Worm (Caenorhabditis elegans) whole organism, L2 larva: ENCODE data around the gene C25H3.16.

Experiments
- aly-2 ChIP-seq: fragments of 150-350 bp; optimal IDR thresholded peaks from 2 replicates; lab custom pipeline; 2014; ENCODE audit warnings: missing biosample characterization, missing genetic modification characterization
- blmp-1 ChIP-seq: sonication (generic microtip); optimal IDR thresholded peaks from 2 replicates; lab custom pipeline; 2017; ENCODE audit warnings: missing genetic modification characterization, mild to moderate bottlenecking, missing compliant biosample characterization, antibody characterized with exemption, moderate library complexity; ENCODE audit not compliant: insufficient read depth
- ceh-16 ChIP-seq: fragments of 150-350 bp; optimal IDR thresholded peaks from 2 replicates; lab custom pipeline; 2014; ENCODE audit warnings: missing biosample characterization, missing genetic modification characterization
- lin-39 ChIP-seq: fragments of 150-350 bp; optimal IDR thresholded peaks from 2 replicates; lab custom pipeline; 2014; ENCODE audit warnings: missing biosample characterization, missing genetic modification reagents, missing genetic modification characterization
- mab-5 ChIP-seq: fragments of 150-350 bp; optimal IDR thresholded peaks from 2 replicates; lab custom pipeline; 2014; ENCODE audit warnings: missing biosample characterization, missing genetic modification characterization
- mdl-1 ChIP-seq, 2 experiments: fragments of 150-350 bp in 1 of 2; sonication (generic microtip) in 1 of 2; optimal IDR thresholded peaks; 2 replicates each; lab custom pipeline; 2017; ENCODE audit warnings: missing biosample characterization in 2 of 2, missing genetic modification characterization in 2 of 2
- nhr-77 ChIP-seq: fragments of 150-350 bp; optimal IDR thresholded peaks from 2 replicates; lab custom pipeline; 2014; ENCODE audit warnings: missing biosample characterization, missing genetic modification characterization

ce11 chrII:5710835-5711234 is 44.7 kb downstream of the C25H3.16 start:
- no peak for TF ChIP-seq mab-5 (tag; lab: Kevin White, UChicago)
- no peak for TF ChIP-seq blmp-1 (tag; lab: Kevin White, UChicago)
- no peak for TF ChIP-seq mdl-1 (tag; optimal IDR thresholded peaks at IDR 0.05; lab: Kevin White, UChicago)
- no peak for TF ChIP-seq aly-2 (tag; lab: Kevin White, UChicago)
- no peak for TF ChIP-seq ceh-16
- no peak for TF ChIP-seq nhr-77 (tag; lab: Kevin White, UChicago)
- TF ChIP-seq lin-39 (tag; lab: Kevin White, UChicago): no peak
